Worm (Caenorhabditis elegans): Measurements from ENCODE around the gene C18G1.8.

C18G1.8 gene

DNA sequence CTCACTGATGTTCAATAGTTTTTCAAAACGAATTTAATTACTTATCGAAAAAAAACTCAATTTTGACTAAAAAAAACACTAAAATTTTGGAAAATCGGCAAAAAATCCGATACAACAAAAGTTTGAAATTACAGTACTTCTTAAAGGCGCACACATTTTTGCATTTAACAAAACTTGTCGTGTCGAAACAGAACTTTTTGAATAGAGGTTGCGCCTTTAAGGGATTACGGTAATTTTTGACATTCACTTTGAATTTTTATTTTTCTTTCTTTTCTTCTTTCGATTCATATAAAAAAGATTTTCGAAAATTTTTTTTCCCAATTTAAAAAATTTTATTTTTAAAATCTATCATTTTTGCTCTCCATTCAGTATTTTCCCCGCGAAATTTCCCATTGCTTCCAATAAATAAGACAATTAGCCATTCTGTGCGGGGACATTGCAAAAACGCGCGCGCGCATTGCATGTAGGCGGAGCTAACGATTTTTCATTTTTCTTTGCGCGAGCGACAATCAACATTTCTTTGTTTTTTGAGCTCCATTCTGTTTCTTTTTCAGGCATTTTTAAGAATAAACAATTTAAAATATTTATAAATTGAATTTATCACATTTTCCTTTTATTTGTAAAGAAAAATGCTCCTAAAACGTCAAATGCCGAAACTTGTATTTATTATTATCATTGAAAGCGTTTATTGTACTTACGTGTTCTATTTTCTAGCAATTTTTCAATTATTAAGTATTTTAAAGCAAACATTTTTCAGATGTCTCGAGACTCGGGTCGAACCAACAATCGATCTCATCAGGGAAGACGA, 35.0 kb downstream of the C18G1.8 start, which contains the start of gene F39G3.3 (continued):
- TF ChIP-seq dmd-9 (GFP tag; IDR thresholded peaks at IDR 0.05) (no peak), Y75B8A.6 (GFP tag; IDR thresholded peaks at IDR 0.05) (no peak), R02D3.7 (tag; optimal IDR thresholded peaks at IDR 0.05) (no peak), ztf-11 (tag; optimal IDR thresholded peaks at IDR 0.05) (no peak), rbr-2 (tag; optimal IDR thresholded peaks at IDR 0.05) (peak; percentile 50), dmd-6 (GFP tag; IDR thresholded peaks at IDR 0.05) (no peak), lin-1 (GFP tag; IDR thresholded peaks at IDR 0.05) (no peak), mes-2 (tag; optimal IDR thresholded peaks at IDR 0.05; ENCODE audit: poor library complexity, severe bottlenecking) (peak; percentile 86), sdz-12 (GFP tag; optimal IDR thresholded peaks at IDR 0.05) (no peak), saeg-2 (GFP tag; IDR thresholded peaks at IDR 0.05) (no peak), daf-16 (GFP tag; optimal IDR thresholded peaks at IDR 0.05) (peak in 1 of 2 experiments; percentile 2), daf-16 (tag; optimal IDR thresholded peaks at IDR 0.05) (peak; percentile 59), ama-1 (optimal IDR thresholded peaks at IDR 0.05) (no peak), nhr-25 (tag; optimal IDR thresholded peaks at IDR 0.05; ENCODE audit: borderline replicate concordance, insufficient read depth) (no peak), zip-11 (GFP tag; IDR thresholded peaks at IDR 0.05) (no peak), jun-1 (tag; optimal IDR thresholded peaks at IDR 0.05) (no peak), dve-1 (tag; optimal IDR thresholded peaks at IDR 0.05; ENCODE audit: insufficient read depth) (peak; percentile 45), daf-12 (tag; optimal IDR thresholded peaks at IDR 0.05) (no peak), hmg-1.1 (GFP tag; IDR thresholded peaks at IDR 0.05) (peak; percentile 81), lin-15B (tag; optimal IDR thresholded peaks at IDR 0.05) (no peak), snpc-4 (tag; optimal IDR thresholded peaks at IDR 0.05) (no peak), Y48G9A.11 (GFP tag; IDR thresholded peaks at IDR 0.05) (no peak), egl-43 (GFP tag; IDR thresholded peaks at IDR 0.05) (no peak), lsy-2 (tag; optimal IDR thresholded peaks at IDR 0.05) (peak in 1 of 2 experiments; percentile 55), hlh-11 (tag; optimal IDR thresholded peaks at IDR 0.05) (peak; percentile 14), ceh-82 (tag; optimal IDR thresholded peaks at IDR 0.05) (no peak), pqm-1 (tag; optimal IDR thresholded peaks at IDR 0.05) (no peak), attf-4 (tag; optimal IDR thresholded peaks at IDR 0.05) (no peak), nhr-10 (tag; optimal IDR thresholded peaks at IDR 0.05) (no peak), gei-8 (GFP tag; optimal IDR thresholded peaks at IDR 0.05) (no peak)

DNA sequence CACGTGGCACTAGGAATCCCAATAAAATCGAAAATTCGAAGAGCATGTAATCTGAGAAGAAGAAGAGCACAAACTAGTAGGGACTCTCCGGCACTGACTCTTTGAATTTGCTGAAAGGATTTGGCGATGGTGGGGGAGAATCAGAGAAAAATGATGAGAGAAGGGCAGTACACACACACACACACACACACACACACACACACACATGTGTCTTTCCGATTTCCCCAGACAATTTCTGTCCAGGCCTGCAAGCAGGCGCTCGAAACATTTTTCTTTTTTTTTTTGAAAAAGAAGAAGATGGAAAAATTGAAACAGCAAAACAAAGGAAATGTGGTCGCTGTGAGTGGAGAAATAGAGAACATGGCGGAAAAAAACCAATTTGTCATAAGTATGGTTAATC, 36.3 kb downstream of the C18G1.8 start, which contains the start of gene tig-2:
TSS of gene tig-2 (minus strand) at position 87 of the 400 bp plus-strand sequence.
- 0 out of 2 replicates have a peak, but pooled peaks have one; percentile 25 for TF ChIP-seq saeg-2 (GFP tag; IDR thresholded peaks at IDR 0.05)
- peak; percentile 48 for TF ChIP-seq nhr-28 (tag; optimal IDR thresholded peaks at IDR 0.05)
- peak; percentile 19 for TF ChIP-seq mep-1 (tag; optimal IDR thresholded peaks at IDR 0.05)
- TF ChIP-seq ceh-20 (GFP tag; IDR thresholded peaks at IDR 0.05): 0 out of 2 replicates have a peak, but pooled peaks have one; percentile 43
- no peak for TF ChIP-seq F26F4.8 (GFP tag; conservative IDR thresholded peaks at IDR 0.05)
- peak in 1 of 2 experiments; percentile 99 for TF ChIP-seq unc-62 (GFP tag; optimal IDR thresholded peaks at IDR 0.05 in 1 of 2)
- TF ChIP-seq unc-62 (tag; optimal IDR thresholded peaks at IDR 0.05): no peak
- TF ChIP-seq mxl-3 (GFP tag; optimal IDR thresholded peaks at IDR 0.05): peak; percentile 65
- TF ChIP-seq ctbp-1 (GFP tag; IDR thresholded peaks at IDR 0.05): 0 out of 2 replicates have a peak, but pooled peaks have one; percentile 11
- no peak for TF ChIP-seq sdz-12 (GFP tag; optimal IDR thresholded peaks at IDR 0.05)
- TF ChIP-seq php-3 (GFP tag; IDR thresholded peaks at IDR 0.05): no peak
- TF ChIP-seq nhr-11 (tag; optimal IDR thresholded peaks at IDR 0.05): peak; percentile 16
- TF ChIP-seq dmd-6 (GFP tag; IDR thresholded peaks at IDR 0.05): peak; percentile 58
- TF ChIP-seq hlh-30 (tag; optimal IDR thresholded peaks at IDR 0.05; ENCODE audit: insufficient read depth): peak; percentile 29
- TF ChIP-seq ces-1 (GFP tag; optimal IDR thresholded peaks at IDR 0.05): no peak
- TF ChIP-seq ZK546.5 (tag; optimal IDR thresholded peaks at IDR 0.05): no peak
- TF ChIP-seq aha-1 (tag): peak; percentile 80
- peak in 1 of 2 experiments; percentile 29 for TF ChIP-seq lsy-2 (tag; optimal IDR thresholded peaks at IDR 0.05)
- TF ChIP-seq hmg-1.1 (GFP tag; IDR thresholded peaks at IDR 0.05): peak; percentile 53; the same call in 1 of the 2 replicates
- peak; percentile 28 for TF ChIP-seq hlh-11 (tag; optimal IDR thresholded peaks at IDR 0.05)

All from whole organism, L4 larva.